Fruit fly (Drosophila melanogaster): ENCODE results near the gene Cisd2.

DNA sequence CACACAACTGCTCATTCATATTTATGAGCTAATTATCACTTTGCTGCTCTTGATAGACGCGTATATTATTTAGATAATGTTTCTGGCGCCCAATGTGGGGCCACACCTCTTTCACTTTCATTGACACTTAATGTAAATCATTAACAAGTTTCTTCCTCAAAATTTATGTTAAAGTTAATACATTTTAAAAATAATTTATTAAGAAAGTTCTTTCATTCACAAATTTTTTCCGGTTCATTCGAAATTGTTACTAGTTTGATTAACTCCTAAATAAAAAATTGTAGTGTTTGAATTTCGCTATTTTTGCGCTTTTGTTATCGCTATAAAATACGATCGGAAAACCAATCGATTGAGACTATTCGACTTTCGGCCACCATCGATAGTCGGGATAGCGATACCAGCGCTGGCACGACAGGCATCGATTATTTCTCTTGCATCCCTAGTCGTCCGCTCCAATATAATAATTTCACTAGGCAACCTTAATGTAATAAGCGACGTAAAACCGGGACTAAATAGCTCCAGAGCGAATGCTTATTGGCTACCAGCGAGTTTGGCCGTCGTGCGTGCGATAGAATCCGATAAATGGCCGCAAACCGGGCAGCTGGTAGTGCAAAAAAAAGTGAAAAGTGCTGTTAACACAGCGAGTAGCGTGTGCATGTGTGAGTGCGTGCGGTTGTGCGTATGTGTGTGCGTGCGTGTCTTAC, 5.7 kb upstream of the Cisd2 start, which contains the start of gene Usp1:
- TF ChIP-seq ttk (optimal IDR thresholded peaks at IDR 0.05) (no peak), psq (optimal IDR thresholded peaks at IDR 0.05) (peak; percentile 60), insv (optimal IDR thresholded peaks at IDR 0.05) (no peak), Sin3A (optimal IDR thresholded peaks at IDR 0.05) (no peak), h (optimal IDR thresholded peaks at IDR 0.05) (no peak)

Data from Kc167 (cell line).